Fruit fly (Drosophila melanogaster): ENCODE measurements around the gene RhoGEF64C.

Gene RhoGEF64C

DNA sequence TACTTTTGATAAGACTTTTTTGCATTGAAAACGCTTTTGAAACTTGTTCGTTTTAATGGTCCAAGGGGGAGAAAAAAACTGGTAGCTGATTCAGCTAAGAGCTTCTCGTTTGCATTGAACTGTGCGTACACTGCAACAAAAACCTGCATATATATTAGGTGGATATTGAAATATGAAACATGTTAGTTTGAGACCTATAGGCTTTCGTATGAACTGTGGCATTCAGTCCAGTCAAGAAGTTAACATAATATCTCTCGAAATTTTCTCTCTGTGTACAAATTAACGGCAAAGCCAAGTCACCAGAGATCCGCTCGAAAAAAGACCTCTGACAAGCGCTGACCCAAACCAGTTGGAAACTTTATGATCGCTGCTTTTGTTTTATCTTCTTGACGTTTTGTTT is 5.4 kb downstream of the RhoGEF64C start (continued):
- TF ChIP-seq ewg (GFP tag; optimal IDR thresholded peaks at IDR 0.05) (peak; percentile 67), CG32767 (GFP tag; IDR thresholded peaks at IDR 0.05) (peak; percentile 71), Trl (optimal IDR thresholded peaks at IDR 0.05) (no peak), Trl (GFP tag; optimal IDR thresholded peaks at IDR 0.05) (peak; percentile 83), oc (tag; optimal IDR thresholded peaks at IDR 0.05) (peak; percentile 84), tup (GFP tag; optimal IDR thresholded peaks at IDR 0.05) (peak; percentile 73), rib (GFP tag; IDR thresholded peaks at IDR 0.05) (0 out of 2 replicates have a peak, but pooled peaks have one; percentile 20), CG10654 (GFP tag; optimal IDR thresholded peaks at IDR 0.05) (peak; percentile 72), CG7357 (GFP tag; IDR thresholded peaks at IDR 0.05) (peak; percentile 76), lmd (GFP tag; IDR thresholded peaks at IDR 0.05) (peak; percentile 85), CG4360 (GFP tag; IDR thresholded peaks at IDR 0.05) (peak; percentile 54; the same call in 1 of the 2 replicates), slbo (GFP tag; IDR thresholded peaks at IDR 0.05) (peak; percentile 88), mirr (GFP tag; optimal IDR thresholded peaks at IDR 0.05) (peak; percentile 59), Spps (tag; optimal IDR thresholded peaks at IDR 0.05) (peak; percentile 52), CG11695 (GFP tag; IDR thresholded peaks at IDR 0.05) (peak; percentile 75), pum (GFP tag; optimal IDR thresholded peaks at IDR 0.05) (peak; percentile 71), ERR (GFP tag; optimal IDR thresholded peaks at IDR 0.05) (peak; percentile 76), CG14860 (GFP tag; IDR thresholded peaks at IDR 0.05; ENCODE audit: partially characterized antibody) (no peak), CG11247 (GFP tag; IDR thresholded peaks at IDR 0.05) (peak; percentile 73), chm (GFP tag; IDR thresholded peaks at IDR 0.05) (no peak; the same call in 1 of the 2 replicates), dimm (GFP tag; IDR thresholded peaks at IDR 0.05) (peak; percentile 49; the same call in 1 of the 2 replicates), Lhr (GFP tag; optimal IDR thresholded peaks at IDR 0.05) (peak; percentile 33), usp (GFP tag; optimal IDR thresholded peaks at IDR 0.05) (no peak), sd (tag; optimal IDR thresholded peaks at IDR 0.05) (peak; percentile 54), BtbVII (GFP tag; optimal IDR thresholded peaks at IDR 0.05) (peak; percentile 76), wdn (GFP tag; IDR thresholded peaks at IDR 0.05) (peak; percentile 81), repo (GFP tag; optimal IDR thresholded peaks at IDR 0.05) (peak; percentile 70), sc (optimal IDR thresholded peaks at IDR 0.05) (no peak), sc (GFP tag; optimal IDR thresholded peaks at IDR 0.05) (peak; percentile 45), CG17328 (GFP tag; IDR thresholded peaks at IDR 0.05) (peak; percentile 84), Fer2 (tag; optimal IDR thresholded peaks at IDR 0.05) (peak; percentile 64), Rfx (GFP tag; IDR thresholded peaks at IDR 0.05) (peak; percentile 92), sqz (GFP tag; optimal IDR thresholded peaks at IDR 0.05) (peak; percentile 74), dmrt11E (tag; optimal IDR thresholded peaks at IDR 0.05) (peak; percentile 65), Mad (GFP tag; optimal IDR thresholded peaks at IDR 0.05) (peak; percentile 86), prd (optimal IDR thresholded peaks at IDR 0.05) (no peak), prd (GFP tag; IDR thresholded peaks at IDR 0.05) (peak; percentile 88), HLH3B (GFP tag; IDR thresholded peaks at IDR 0.05) (peak; percentile 88), wor (GFP tag; IDR thresholded peaks at IDR 0.05) (peak; percentile 49; the same call in 1 of the 2 replicates), CG1792 (GFP tag; optimal IDR thresholded peaks at IDR 0.05) (peak; percentile 70), CG43689 (GFP tag; IDR thresholded peaks at IDR 0.05) (peak; percentile 83), CG4730 (GFP tag; IDR thresholded peaks at IDR 0.05) (peak; percentile 72), cg (GFP tag; optimal IDR thresholded peaks at IDR 0.05) (no peak), ara (GFP tag; IDR thresholded peaks at IDR 0.05) (peak; percentile 75), cato (GFP tag; optimal IDR thresholded peaks at IDR 0.05; ENCODE audit: borderline replicate concordance) (peak; percentile 48), CG1024 (GFP tag; IDR thresholded peaks at IDR 0.05) (peak; percentile 82), CG11504 (tag; optimal IDR thresholded peaks at IDR 0.05) (peak; percentile 89), TFAM (GFP tag; optimal IDR thresholded peaks at IDR 0.05) (no peak), HLHmδ (GFP tag; optimal IDR thresholded peaks at IDR 0.05) (no peak), CG10321 (GFP tag; IDR thresholded peaks at IDR 0.05) (no peak), CG12236 (GFP tag; optimal IDR thresholded peaks at IDR 0.05) (peak; percentile 60), CG2116 (GFP tag; optimal IDR thresholded peaks at IDR 0.05) (peak; percentile 30), CG6272 (GFP tag; IDR thresholded peaks at IDR 0.05) (peak; percentile 76)
